Worm (Caenorhabditis elegans): ENCODE measurements around the gene E02A10.3.

E02A10.3 gene

ce11 chrV:12542683-12543319, 36.6 kb upstream of the E02A10.3 start:
- TF ChIP-seq ceh-63 (GFP tag; optimal IDR thresholded peaks at IDR 0.05): no peak
- peak in 1 of 2 experiments; percentile 2 for TF ChIP-seq lsy-2 (tag; optimal IDR thresholded peaks at IDR 0.05)

- TF ChIP-seq lin-13 (GFP tag; optimal IDR thresholded peaks at IDR 0.05) (peak; percentile 52), mef-2 (tag; optimal IDR thresholded peaks at IDR 0.05) (no peak), ceh-90 (tag; optimal IDR thresholded peaks at IDR 0.05) (no peak), jun-1 (tag; optimal IDR thresholded peaks at IDR 0.05) (no peak), nhr-71 (tag; optimal IDR thresholded peaks at IDR 0.05) (peak; percentile 66), zip-4 (GFP tag; optimal IDR thresholded peaks at IDR 0.05) (no peak), F16B12.6 (tag; optimal IDR thresholded peaks at IDR 0.05) (no peak), nhr-47 (tag; optimal IDR thresholded peaks at IDR 0.05) (peak; percentile 39), ces-1 (GFP tag; optimal IDR thresholded peaks at IDR 0.05) (no peak), ztf-4 (tag; optimal IDR thresholded peaks at IDR 0.05) (peak; percentile 39), hlh-4 (tag; optimal IDR thresholded peaks at IDR 0.05) (no peak), unc-86 (tag; optimal IDR thresholded peaks at IDR 0.05) (no peak), ceh-88 (GFP tag; IDR thresholded peaks at IDR 0.05) (no peak), efl-1 (optimal IDR thresholded peaks at IDR 0.05) (peak in 1 of 2 experiments; percentile 2), efl-1 (GFP tag; optimal IDR thresholded peaks at IDR 0.05 in 1 of 2) (peak in 1 of 2 experiments; percentile 92), grh-1 (GFP tag; IDR thresholded peaks at IDR 0.05) (peak; percentile 59), sox-4 (tag; optimal IDR thresholded peaks at IDR 0.05) (no peak), lin-14 (GFP tag; optimal IDR thresholded peaks at IDR 0.05) (peak; percentile 55), egl-13 (tag; optimal IDR thresholded peaks at IDR 0.05) (no peak), nhr-20 (tag; optimal IDR thresholded peaks at IDR 0.05) (peak; percentile 54), hlh-17 (GFP tag; optimal IDR thresholded peaks at IDR 0.05; ENCODE audit: borderline replicate concordance) (no peak), lsy-2 (tag; optimal IDR thresholded peaks at IDR 0.05) (peak in 1 of 2 experiments; percentile 56), vab-15 (tag; optimal IDR thresholded peaks at IDR 0.05) (no peak), mdl-1 (tag; optimal IDR thresholded peaks at IDR 0.05) (peak in 1 of 2 experiments; percentile 16), aha-1 (tag; optimal IDR thresholded peaks at IDR 0.05) (no peak), egl-27 (tag; optimal IDR thresholded peaks at IDR 0.05) (no peak), elt-2 (tag; optimal IDR thresholded peaks at IDR 0.05) (no peak), ceh-8 (GFP tag; optimal IDR thresholded peaks at IDR 0.05) (no peak), lin-35 (GFP tag; optimal IDR thresholded peaks at IDR 0.05) (peak in 1 of 2 experiments; percentile 55), C16A3.4 (tag; optimal IDR thresholded peaks at IDR 0.05) (peak; percentile 38), nhr-85 (tag) (peak; percentile 93), pax-3 (tag; optimal IDR thresholded peaks at IDR 0.05) (peak; percentile 48), unc-62 (GFP tag; optimal IDR thresholded peaks at IDR 0.05) (no peak), snu-23 (GFP tag; optimal IDR thresholded peaks at IDR 0.05) (peak; percentile 30), fkh-4 (tag; optimal IDR thresholded peaks at IDR 0.05; ENCODE audit: borderline replicate concordance) (no peak), tbx-2 (tag; optimal IDR thresholded peaks at IDR 0.05) (peak; percentile 46), ama-1 (optimal IDR thresholded peaks at IDR 0.05) (peak; percentile 92), aly-2 (tag; optimal IDR thresholded peaks at IDR 0.05) (peak; percentile 65), elt-3 (tag; optimal IDR thresholded peaks at IDR 0.05) (peak; percentile 4 to 90 (median 66)), nhr-28 (tag; optimal IDR thresholded peaks at IDR 0.05) (no peak), snpc-4 (tag; optimal IDR thresholded peaks at IDR 0.05) (no peak), fos-1 (tag; optimal IDR thresholded peaks at IDR 0.05) (peak; percentile 16), nhr-90 (tag; optimal IDR thresholded peaks at IDR 0.05; ENCODE audit: poor library complexity) (peak; percentile 50), blmp-1 (tag; optimal IDR thresholded peaks at IDR 0.05) (peak; percentile 76), dpl-1 (GFP tag; optimal IDR thresholded peaks at IDR 0.05) (peak in 1 of 3 experiments; percentile 9), alr-1 (tag; optimal IDR thresholded peaks at IDR 0.05; ENCODE audit: borderline replicate concordance) (no peak), nhr-19 (GFP tag; conservative IDR thresholded peaks at IDR 0.05) (peak; percentile 54)
Measured at ce11 chrV:12548830-12549229, 30.6 kb upstream of the E02A10.3 start.
